Worm (Caenorhabditis elegans): Measurements from ENCODE around the gene mdt-30.

DNA sequence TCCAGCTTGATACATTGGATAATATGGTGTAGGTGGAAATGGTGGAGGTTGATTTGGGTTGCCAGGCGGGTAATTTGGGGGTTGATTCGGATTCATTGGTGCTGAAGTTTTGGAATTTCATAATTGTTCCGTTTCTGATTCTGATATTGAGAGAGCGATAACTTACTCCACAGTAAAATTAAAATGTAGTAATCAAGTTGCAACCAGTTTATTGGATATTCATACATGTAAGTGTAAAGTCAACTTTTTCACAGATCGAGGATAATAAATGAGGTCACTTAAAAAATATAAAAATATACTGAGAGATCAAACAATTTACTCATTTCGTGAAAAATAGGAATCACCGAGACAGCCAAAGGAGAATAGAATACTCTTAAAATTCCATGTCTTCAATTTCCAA, at the start of gene mdt-30:
- TF ChIP-seq pes-1 (GFP tag; IDR thresholded peaks at IDR 0.05) = no peak
- no peak for TF ChIP-seq ama-1 (optimal IDR thresholded peaks at IDR 0.05)
- TF ChIP-seq F13C5.2 (tag; optimal IDR thresholded peaks at IDR 0.05) = no peak
- TF ChIP-seq tra-4 (tag; optimal IDR thresholded peaks at IDR 0.05) = no peak
